Worm (Caenorhabditis elegans) whole organism, mixed stage, embryonic: ENCODE measurements around the gene prp-9.

Experiments used
- drap-1 ChIP-seq: fragments of 200-800 bp; sonication (Bioruptor generic); optimal IDR thresholded peaks from 3 replicates; lab custom pipeline; 2018; ENCODE audit warnings: mild to moderate bottlenecking, missing genetic modification characterization, missing compliant biosample characterization
- lsy-2 ChIP-seq: fragments of 150-350 bp; optimal IDR thresholded peaks from 2 replicates; lab custom pipeline; 2014; ENCODE audit warnings: missing biosample characterization, missing genetic modification characterization
- mls-2 ChIP-seq: sonication (generic microtip); optimal IDR thresholded peaks from 2 replicates; lab custom pipeline; 2016; ENCODE audit warnings: mild to moderate bottlenecking, missing genetic modification characterization, moderate library complexity, missing compliant biosample characterization
- nhr-237 ChIP-seq: fragments of 150-350 bp; optimal IDR thresholded peaks from 2 replicates; lab custom pipeline; 2014; ENCODE audit warnings: missing biosample characterization, missing genetic modification characterization
- snpc-4 ChIP-seq: fragments of 150-350 bp; optimal IDR thresholded peaks from 2 replicates; lab custom pipeline; 2014; ENCODE audit warnings: missing biosample characterization, missing genetic modification characterization
- unc-39 ChIP-seq: fragments of 150-350 bp; optimal IDR thresholded peaks from 2 replicates; lab custom pipeline; 2014; ENCODE audit warnings: missing biosample characterization, missing genetic modification characterization
- unc-62 ChIP-seq: fragments of 150-350 bp; optimal IDR thresholded peaks from 2 replicates; lab custom pipeline; 2014; ENCODE audit warnings: missing biosample characterization, missing genetic modification reagents, missing genetic modification characterization
- ztf-11 ChIP-seq: fragments of 150-350 bp; optimal IDR thresholded peaks from 2 replicates; lab custom pipeline; 2014; ENCODE audit warnings: missing biosample characterization, missing genetic modification characterization

DNA sequence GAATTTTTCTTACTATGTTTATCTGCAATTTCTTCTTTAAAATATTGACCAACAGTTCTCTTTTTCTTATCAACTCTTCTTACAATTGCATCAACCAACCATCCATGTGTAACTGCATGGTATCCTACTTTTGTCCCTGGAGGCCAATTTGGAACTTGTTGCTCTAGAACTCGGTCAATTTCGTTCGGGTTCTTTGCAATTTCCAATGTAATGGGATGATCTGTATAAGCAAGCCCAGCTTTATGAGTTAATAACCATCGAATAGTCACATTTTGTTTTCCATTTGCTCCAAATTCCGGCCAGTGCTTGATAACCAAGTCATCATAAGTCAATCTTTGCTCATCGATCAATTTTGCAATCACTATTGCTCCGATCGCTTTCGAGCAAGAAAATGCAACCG, 45.9 kb downstream of the prp-9 start:
- TF ChIP-seq unc-39 (tag; lab: Kevin White, UChicago) (no peak), drap-1 (GFP tag; lab: Kevin White, UChicago) (no peak), ztf-11 (tag; lab: Kevin White, UChicago) (no peak), lsy-2 (tag; lab: Kevin White, UChicago) (no peak), unc-62 (no peak), snpc-4 (tag; lab: Kevin White, UChicago) (no peak), nhr-237 (tag; lab: Kevin White, UChicago) (no peak), mls-2 (tag; lab: Kevin White, UChicago) (no peak)
